Fruit fly (Drosophila melanogaster) whole organism, embryonic: ENCODE measurements around the gene Lcp65Aa.

Experiments used
- Aef1 ChIP-seq: fragments of 200-800 bp; sonication (Bioruptor generic); IDR thresholded peaks from 3 replicates; pipeline ENCODE4 v1.3.6; 2022; ENCODE audit warnings: missing biosample characterization, missing genetic modification characterization
- CG10147 ChIP-seq: fragments of 200-800 bp; sonication (Bioruptor generic); optimal IDR thresholded peaks from 2 replicates; lab custom pipeline; 2019; ENCODE audit warnings: missing biosample characterization, mild to moderate bottlenecking, missing genetic modification characterization, moderate library complexity
- CG10543 ChIP-seq: fragments of 200-800 bp; sonication (Bioruptor generic); optimal IDR thresholded peaks from 3 replicates; lab custom pipeline; 2017; ENCODE audit warnings: missing biosample characterization, mild to moderate bottlenecking, missing genetic modification characterization, moderate library complexity
- CG11093 ChIP-seq: fragments of 200-800 bp; sonication (Bioruptor generic); IDR thresholded peaks from 3 replicates; pipeline ENCODE4 v1.3.6; 2022; ENCODE audit warnings: missing biosample characterization, missing genetic modification characterization
- CG11398 ChIP-seq: fragments of 200-800 bp; sonication (Bioruptor generic); optimal IDR thresholded peaks from 2 replicates; lab custom pipeline; 2016; ENCODE audit warnings: missing biosample characterization, missing genetic modification characterization
- CG11456 ChIP-seq: fragments of 200-800 bp; sonication (Bioruptor generic); IDR thresholded peaks from 3 replicates; pipeline ENCODE4 v1.3.6; 2022; ENCODE audit warnings: missing biosample characterization, missing genetic modification characterization
- CG12769 ChIP-seq: fragments of 200-800 bp; sonication (Bioruptor generic); optimal IDR thresholded peaks from 2 replicates; lab custom pipeline; 2019; ENCODE audit warnings: missing biosample characterization, mild to moderate bottlenecking, missing genetic modification characterization, moderate library complexity
- CG15073 ChIP-seq: fragments of 200-800 bp; sonication (Bioruptor generic); optimal IDR thresholded peaks from 2 replicates; lab custom pipeline; 2016; ENCODE audit warnings: missing biosample characterization, missing genetic modification characterization
- CG15269 ChIP-seq: fragments of 200-800 bp; sonication (Bioruptor generic); optimal IDR thresholded peaks from 2 replicates; lab custom pipeline; 2018; ENCODE audit warnings: missing biosample characterization, mild to moderate bottlenecking, missing genetic modification characterization, moderate library complexity
- CG1603 ChIP-seq: fragments of 200-800 bp; sonication (Bioruptor generic); optimal IDR thresholded peaks from 2 replicates; lab custom pipeline; 2019; ENCODE audit warnings: missing biosample characterization, mild to moderate bottlenecking, missing genetic modification characterization, moderate library complexity
- CG16815 ChIP-seq: fragments of 200-800 bp; sonication (Bioruptor generic); optimal IDR thresholded peaks from 3 replicates; lab custom pipeline; 2017; ENCODE audit warnings: missing biosample characterization, mild to moderate bottlenecking, missing genetic modification characterization
- CG17829 ChIP-seq: fragments of 200-800 bp; optimal IDR thresholded peaks from 2 replicates; lab custom pipeline; 2019; ENCODE audit warnings: missing biosample characterization, mild to moderate bottlenecking, missing genetic modification characterization, moderate library complexity
- CG2875 ChIP-seq: fragments of 200-800 bp; sonication (Bioruptor generic); optimal IDR thresholded peaks from 2 replicates; lab custom pipeline; 2017; ENCODE audit warnings: missing biosample characterization, mild to moderate bottlenecking, missing genetic modification characterization, missing genetic modification reagents
- CG30020 ChIP-seq: fragments of 200-800 bp; optimal IDR thresholded peaks from 2 replicates; lab custom pipeline; 2019; ENCODE audit warnings: missing biosample characterization, mild to moderate bottlenecking, missing genetic modification characterization, moderate library complexity
- CG34422 ChIP-seq: fragments of 200-800 bp; sonication (Bioruptor generic); IDR thresholded peaks from 3 replicates; pipeline ENCODE4 v1.3.6; 2022; ENCODE audit warnings: missing biosample characterization, missing genetic modification characterization
- CG3726 ChIP-seq: fragments of 200-800 bp; sonication (Bioruptor generic); IDR thresholded peaks from 3 replicates; pipeline ENCODE4, ENCODE4 v1.3.6; 2022; ENCODE audit warnings: missing biosample characterization, missing genetic modification characterization
- CG4730 ChIP-seq: fragments of 200-800 bp; sonication (Bioruptor generic); IDR thresholded peaks from 2 replicates; pipeline ENCODE4 v1.3.6; 2022; ENCODE audit warnings: missing biosample characterization, missing genetic modification characterization
- CG7271 ChIP-seq: fragments of 200-800 bp; sonication (Bioruptor generic); optimal IDR thresholded peaks from 2 replicates; lab custom pipeline; 2018; ENCODE audit warnings: missing biosample characterization, mild to moderate bottlenecking, missing genetic modification characterization, moderate library complexity
- CG7372 ChIP-seq: fragments of 200-800 bp; sonication (Bioruptor generic); IDR thresholded peaks from 2 replicates; pipeline ENCODE4 v1.3.6; 2022; ENCODE audit warnings: missing biosample characterization, missing genetic modification characterization
- CG7556 ChIP-seq: fragments of 200-800 bp; sonication (Bioruptor generic); optimal IDR thresholded peaks from 2 replicates; lab custom pipeline; 2017; ENCODE audit warnings: missing biosample characterization, mild to moderate bottlenecking, missing genetic modification characterization
- CG8944 ChIP-seq: fragments of 200-800 bp; sonication (Bioruptor generic); optimal IDR thresholded peaks from 3 replicates; lab custom pipeline; 2016; ENCODE audit warnings: missing biosample characterization, missing genetic modification characterization
- CG9215 ChIP-seq: fragments of 200-800 bp; sonication (Bioruptor generic); IDR thresholded peaks from 2 replicates; pipeline ENCODE4 v1.3.6; 2022; ENCODE audit warnings: missing biosample characterization, missing genetic modification characterization
- CG9727 ChIP-seq: fragments of 200-800 bp; sonication (Bioruptor generic); optimal IDR thresholded peaks from 3 replicates; lab custom pipeline; 2017; ENCODE audit warnings: missing biosample characterization, mild to moderate bottlenecking, missing genetic modification characterization
- Camta ChIP-seq: fragments of 200-800 bp; sonication (Bioruptor generic); optimal IDR thresholded peaks from 2 replicates; lab custom pipeline; 2016; ENCODE audit warnings: missing biosample characterization, missing genetic modification characterization
- Dip2 ChIP-seq: fragments of 200-800 bp; sonication (Bioruptor generic); IDR thresholded peaks from 2 replicates; pipeline ENCODE4 v1.3.6; 2022; ENCODE audit warnings: missing biosample characterization, missing genetic modification characterization
- Dref ChIP-seq: fragments of 200-800 bp; sonication (Bioruptor generic); IDR thresholded peaks from 2 replicates; pipeline ENCODE4 v1.3.6; 2022; ENCODE audit warnings: missing biosample characterization, missing genetic modification characterization
- Kr ChIP-seq: fragments of 200-800 bp; sonication (Bioruptor generic); optimal IDR thresholded peaks from 2 replicates; lab custom pipeline; 2017; ENCODE audit warnings: missing biosample characterization, mild to moderate bottlenecking, missing genetic modification characterization
- Mad ChIP-seq: fragments of 200-800 bp; sonication (Bioruptor generic); optimal IDR thresholded peaks from 2 replicates; lab custom pipeline; 2016; ENCODE audit warnings: missing biosample characterization, missing genetic modification characterization
- Mes4 ChIP-seq: fragments of 200-800 bp; sonication (Bioruptor generic); optimal IDR thresholded peaks from 2 replicates; lab custom pipeline; 2016; ENCODE audit warnings: missing biosample characterization, missing genetic modification characterization
- Opbp ChIP-seq: fragments of 200-800 bp; sonication (Bioruptor generic); IDR thresholded peaks from 3 replicates; pipeline ENCODE4 v1.3.6; 2022; ENCODE audit warnings: missing biosample characterization, missing genetic modification characterization; ENCODE audit not compliant: partially characterized antibody
- TFAM ChIP-seq: fragments of 200-800 bp; sonication (Bioruptor generic); optimal IDR thresholded peaks from 2 replicates; lab custom pipeline; 2017; ENCODE audit warnings: missing biosample characterization, missing genetic modification characterization, inconsistent platforms
- ab ChIP-seq: fragments of 200-800 bp; sonication (Bioruptor generic); optimal IDR thresholded peaks from 2 replicates; lab custom pipeline; 2016; ENCODE audit warnings: missing biosample characterization, missing genetic modification characterization
- crol ChIP-seq: fragments of 200-800 bp; sonication (Bioruptor generic); IDR thresholded peaks from 2 replicates; pipeline ENCODE4 v1.3.6; 2022; ENCODE audit warnings: missing biosample characterization, missing genetic modification characterization
- cwo ChIP-seq: fragments of 200-800 bp; sonication (Bioruptor generic); optimal IDR thresholded peaks from 3 replicates; lab custom pipeline; 2017; ENCODE audit warnings: missing biosample characterization, missing genetic modification characterization, mild to moderate bottlenecking, moderate library complexity, missing genetic modification reagents
- dm ChIP-seq: fragments of 200-800 bp; sonication (Bioruptor generic); optimal IDR thresholded peaks from 3 replicates; lab custom pipeline; 2016; ENCODE audit warnings: missing biosample characterization, missing genetic modification characterization
- emc ChIP-seq: fragments of 200-800 bp; sonication (Bioruptor generic); optimal IDR thresholded peaks from 2 replicates; lab custom pipeline; 2016; ENCODE audit warnings: missing biosample characterization, missing genetic modification characterization
- h ChIP-seq: fragments of >200 bp; optimal IDR thresholded peaks from 2 replicates; lab custom pipeline; 2017
- hth ChIP-seq: fragments of >200 bp; optimal IDR thresholded peaks from 2 replicates; lab custom pipeline; 2017; ENCODE audit warnings: inconsistent platforms
- lola ChIP-seq, 3 experiments: fragments of >200 bp in 2 of 3; fragments of 200-800 bp in 1 of 3; sonication (Bioruptor generic) in 1 of 3; optimal IDR thresholded peaks; 2 replicates each; lab custom pipeline; 2017 to 2019; ENCODE audit warnings: missing biosample characterization in 3 of 3, missing genetic modification characterization in 3 of 3, mild to moderate bottlenecking in 1 of 3, moderate library complexity in 1 of 3
- luna ChIP-seq: fragments of 200-800 bp; sonication (Bioruptor generic); optimal IDR thresholded peaks from 2 replicates; lab custom pipeline; 2016; ENCODE audit warnings: missing biosample characterization, missing genetic modification characterization
- nau ChIP-seq: fragments of 200-800 bp; sonication (Bioruptor generic); optimal IDR thresholded peaks from 3 replicates; lab custom pipeline; 2017; ENCODE audit warnings: missing biosample characterization, mild to moderate bottlenecking, missing genetic modification characterization, missing genetic modification reagents
- phol ChIP-seq: fragments of 200-800 bp; sonication (Bioruptor generic); optimal IDR thresholded peaks from 3 replicates; lab custom pipeline; 2018; ENCODE audit warnings: missing biosample characterization, mild to moderate bottlenecking, missing genetic modification characterization, moderate library complexity
- run ChIP-seq: fragments of 200-800 bp; sonication (Bioruptor generic); optimal IDR thresholded peaks from 3 replicates; lab custom pipeline; 2018; ENCODE audit warnings: missing biosample characterization, mild to moderate bottlenecking, missing genetic modification characterization
- sc ChIP-seq, 3 experiments: fragments of >200 bp in 2 of 3; fragments of 200-800 bp in 1 of 3; sonication (Bioruptor generic) in 1 of 3; optimal IDR thresholded peaks; 2 replicates in 2 of 3; 3 replicates in 1 of 3; lab custom pipeline; 2017; ENCODE audit warnings: mild to moderate bottlenecking in 1 of 3, missing biosample characterization in 1 of 3, missing genetic modification characterization in 1 of 3, missing genetic modification reagents in 1 of 3
- scrt ChIP-seq: fragments of 200-800 bp; sonication (Bioruptor generic); optimal IDR thresholded peaks from 2 replicates; lab custom pipeline; 2018; ENCODE audit warnings: missing biosample characterization, mild to moderate bottlenecking, missing genetic modification characterization, moderate library complexity
- sima ChIP-seq: fragments of 200-800 bp; sonication (Bioruptor generic); optimal IDR thresholded peaks from 2 replicates; lab custom pipeline; 2016; ENCODE audit warnings: missing biosample characterization, missing genetic modification characterization
- tll ChIP-seq, 2 experiments: fragments of 200-800 bp in 1 of 2; fragments of >200 bp in 1 of 2; sonication (Bioruptor generic) in 1 of 2; optimal IDR thresholded peaks; 2 replicates each; lab custom pipeline; 2017 to 2019; ENCODE audit warnings: missing biosample characterization in 2 of 2, missing genetic modification characterization in 2 of 2, mild to moderate bottlenecking in 1 of 2, moderate library complexity in 1 of 2
- vvl ChIP-seq: fragments of 200-800 bp; sonication (Bioruptor generic); IDR thresholded peaks from 2 replicates; pipeline ENCODE4 v1.3.6; 2022; ENCODE audit warnings: missing biosample characterization, missing genetic modification characterization
- z ChIP-seq: fragments of 200-800 bp; sonication (Bioruptor generic); IDR thresholded peaks from 3 replicates; pipeline ENCODE4 v1.3.6; 2022; ENCODE audit warnings: missing biosample characterization, missing genetic modification characterization
- zen ChIP-seq: fragments of 200-800 bp; sonication (Bioruptor generic); optimal IDR thresholded peaks from 3 replicates; lab custom pipeline; 2018; ENCODE audit warnings: missing biosample characterization, mild to moderate bottlenecking, missing genetic modification characterization, moderate library complexity

Lcp65Aa gene

dm6 chr3L:6157327-6158032, 6.4 kb downstream of the Lcp65Aa start, which contains the start of gene CG13297 (continued):
- TF ChIP-seq Kr (GFP tag; lab: Kevin White, UChicago): no peak
- peak; percentile 40; the same call in 1 of the 2 replicates for TF ChIP-seq CG4730 (GFP tag; lab: Robert Waterston, UW)
- TF ChIP-seq phol (tag; lab: Kevin White, UChicago): peak; percentile 75
- TF ChIP-seq sc (optimal IDR thresholded peaks at IDR 0.05; lab: Kevin White, UChicago): no peak
- TF ChIP-seq sc (GFP tag; optimal IDR thresholded peaks at IDR 0.05; lab: Kevin White, UChicago): no peak
- no peak for TF ChIP-seq CG8944 (GFP tag; lab: Kevin White, UChicago)
- TF ChIP-seq CG7271 (tag; lab: Kevin White, UChicago): no peak
- no peak for TF ChIP-seq CG2875
- TF ChIP-seq CG16815 (GFP tag; lab: Kevin White, UChicago): no peak
- no peak for TF ChIP-seq Camta (GFP tag; lab: Kevin White, UChicago)
- peak; percentile 55 for TF ChIP-seq CG7556 (GFP tag; lab: Kevin White, UChicago)
- no peak for TF ChIP-seq luna (GFP tag; lab: Kevin White, UChicago)
- no peak for TF ChIP-seq tll (GFP tag; optimal IDR thresholded peaks at IDR 0.05; lab: Kevin White, UChicago)
- no peak for TF ChIP-seq CG10543 (GFP tag; lab: Kevin White, UChicago)
- no peak for TF ChIP-seq TFAM (GFP tag; lab: Kevin White, UChicago)
- TF ChIP-seq run: peak; percentile 60
- TF ChIP-seq Dip2 (GFP tag; lab: Robert Waterston, UW): no peak
- no peak for TF ChIP-seq nau
- no peak for TF ChIP-seq zen (tag; lab: Kevin White, UChicago)
- peak; percentile 75 for TF ChIP-seq CG15269 (tag; lab: Kevin White, UChicago)
- TF ChIP-seq scrt (GFP tag; lab: Kevin White, UChicago): peak; percentile 26
- no peak for TF ChIP-seq dm (GFP tag; lab: Kevin White, UChicago)
- TF ChIP-seq CG1603 (tag; lab: Kevin White, UChicago): no peak
- TF ChIP-seq ab (GFP tag; lab: Kevin White, UChicago): no peak
- no peak for TF ChIP-seq CG9727
- no peak for TF ChIP-seq h (lab: Kevin White, UChicago)
- no peak for TF ChIP-seq CG11456 (GFP tag; lab: Robert Waterston, UW)
- TF ChIP-seq hth (lab: Kevin White, UChicago): no peak
- TF ChIP-seq sima: no peak
- TF ChIP-seq Opbp (GFP tag; lab: Robert Waterston, UW): no peak
- TF ChIP-seq CG11398: no peak
- peak; percentile 62; the same call in 2 of the 3 replicates for TF ChIP-seq CG11093 (GFP tag; lab: Robert Waterston, UW)
- TF ChIP-seq CG3726: no peak
- peak; percentile 48; the same call in 2 of the 3 replicates for TF ChIP-seq Aef1 (GFP tag; lab: Robert Waterston, UW)
- TF ChIP-seq Dref: no peak
- TF ChIP-seq lola (GFP tag; optimal IDR thresholded peaks at IDR 0.05; lab: Kevin White, UChicago): no peak
- no peak for TF ChIP-seq CG34422 (GFP tag; lab: Robert Waterston, UW)
- peak; percentile 61 for TF ChIP-seq CG17829 (tag; lab: Kevin White, UChicago)
- TF ChIP-seq Mad (GFP tag; lab: Kevin White, UChicago): no peak
- no peak for TF ChIP-seq emc
- TF ChIP-seq CG7372: no peak; the same call in 1 of the 2 replicates
- TF ChIP-seq vvl (GFP tag; lab: Robert Waterston, UW): peak; percentile 66
- TF ChIP-seq crol (GFP tag; lab: Robert Waterston, UW): no peak
- 0 out of 2 replicates have a peak, but pooled peaks have one; percentile 8 for TF ChIP-seq CG9215 (GFP tag; lab: Robert Waterston, UW)
- no peak for TF ChIP-seq CG30020 (tag; lab: Kevin White, UChicago)
- TF ChIP-seq Mes4 (GFP tag; lab: Kevin White, UChicago): no peak
- TF ChIP-seq z (GFP tag; lab: Robert Waterston, UW): no peak
- TF ChIP-seq cwo (GFP tag; lab: Kevin White, UChicago): no peak
- TF ChIP-seq CG15073 (GFP tag; lab: Kevin White, UChicago): no peak
- peak; percentile 30 for TF ChIP-seq CG10147 (GFP tag; lab: Kevin White, UChicago)
- TF ChIP-seq CG12769 (tag; lab: Kevin White, UChicago): no peak
